Worm (Caenorhabditis elegans): ENCODE results near the gene F26A1.4.

ce11 chrIII:4866762-4867161, 49.4 kb downstream of the F26A1.4 start, which contains the start of gene C35D10.17:
- TF ChIP-seq ama-1 (optimal IDR thresholded peaks at IDR 0.05) (no peak), flt-1 (GFP tag; IDR thresholded peaks at IDR 0.05) (no peak), aly-1 (tag; optimal IDR thresholded peaks at IDR 0.05) (no peak), ceh-13 (GFP tag; optimal IDR thresholded peaks at IDR 0.05) (no peak), hnd-1 (tag; optimal IDR thresholded peaks at IDR 0.05) (no peak), tbx-37 (GFP tag; conservative IDR thresholded peaks at IDR 0.05) (no peak), sea-1 (GFP tag; conservative IDR thresholded peaks at IDR 0.05) (no peak), pes-1 (GFP tag; IDR thresholded peaks at IDR 0.05) (no peak), tra-4 (tag; optimal IDR thresholded peaks at IDR 0.05) (no peak), B0310.2 (tag; optimal IDR thresholded peaks at IDR 0.05) (no peak)
